Fruit fly (Drosophila melanogaster): ENCODE results near the gene I-3.

The I-3 gene

DNA sequence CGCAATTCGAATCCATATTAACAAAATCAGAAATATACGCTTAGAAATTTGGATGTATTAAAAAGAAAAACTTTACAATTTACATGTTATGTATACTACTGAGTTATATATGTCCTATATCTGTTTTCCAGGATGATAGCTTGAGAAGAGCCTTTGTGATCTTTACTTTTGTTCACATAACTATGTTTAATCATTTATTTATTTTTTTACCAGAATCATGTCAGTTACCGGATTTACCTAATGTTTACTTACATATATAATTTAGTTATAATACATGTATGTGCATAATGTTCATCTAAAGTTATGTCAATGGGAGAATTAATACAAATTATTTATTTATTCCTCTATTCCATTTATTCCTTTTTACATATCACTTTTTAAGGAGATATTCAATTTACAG lies at the start of gene I-3:
I-3 (minus strand) TSS at position 101 of the 400 bp plus-strand sequence.
- no peak for TF ChIP-seq CG8478 (optimal IDR thresholded peaks at IDR 0.05)
- no peak for TF ChIP-seq CTCF (optimal IDR thresholded peaks at IDR 0.05)

dm6 chrX:20926950-20927349 lies 44.5 kb upstream of the I-3 start, which contains the start of gene shakB:
Gene shakB, minus strand, starts transcription at chrX:20927050.
- no peak for TF ChIP-seq CG8478 (optimal IDR thresholded peaks at IDR 0.05)
- no peak for TF ChIP-seq CTCF (optimal IDR thresholded peaks at IDR 0.05)

- TF ChIP-seq CG8478 (optimal IDR thresholded peaks at IDR 0.05), result no peak
- no peak for TF ChIP-seq CTCF (optimal IDR thresholded peaks at IDR 0.05)
These were observed 43.4 kb upstream of the I-3 start for dm6 chrX:20925858-20926257.

- TF ChIP-seq CTCF (optimal IDR thresholded peaks at IDR 0.05) (no peak), CG8478 (optimal IDR thresholded peaks at IDR 0.05) (no peak)
These were observed 42.5 kb upstream of the I-3 start for dm6 chrX:20924951-20925350.

- TF ChIP-seq CTCF (optimal IDR thresholded peaks at IDR 0.05), result no peak
- no peak for TF ChIP-seq CG8478 (optimal IDR thresholded peaks at IDR 0.05)
These were observed 41.4 kb upstream of the I-3 start for dm6 chrX:20923787-20924186.

- no peak for TF ChIP-seq CG8478 (optimal IDR thresholded peaks at IDR 0.05)
- no peak for TF ChIP-seq CTCF (optimal IDR thresholded peaks at IDR 0.05)
These were observed 34.0 kb upstream of the I-3 start for dm6 chrX:20916436-20916835.

DNA sequence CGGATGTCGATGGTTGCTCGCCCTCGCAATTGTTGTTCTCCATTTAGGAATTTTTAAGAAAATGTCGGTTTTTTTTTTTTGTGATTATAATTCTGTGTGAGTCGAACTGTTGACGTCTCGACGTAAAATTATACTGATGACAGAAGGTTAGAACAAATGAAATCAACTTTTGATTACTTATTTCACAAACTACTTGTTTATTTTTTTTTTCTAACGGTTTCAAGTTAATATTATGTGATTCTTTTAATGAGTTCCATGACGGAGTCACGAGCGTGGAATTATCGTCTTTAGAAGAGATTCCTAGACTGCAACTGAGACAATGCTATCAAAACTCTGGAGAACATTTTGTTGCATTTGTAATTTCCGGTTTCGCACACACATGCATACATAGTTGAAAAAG lies 13.1 kb downstream of the I-3 start, which contains the start of gene CG1314:
CG1314 (minus strand) TSS at position 101 of the 400 bp plus-strand sequence.
- TF ChIP-seq CG8478 (optimal IDR thresholded peaks at IDR 0.05), result no peak
- TF ChIP-seq CTCF (optimal IDR thresholded peaks at IDR 0.05), result no peak

dm6 chrX:20863704-20864103 lies 18.7 kb downstream of the I-3 start:
- TF ChIP-seq CTCF (optimal IDR thresholded peaks at IDR 0.05), result no peak
- no peak for TF ChIP-seq CG8478 (optimal IDR thresholded peaks at IDR 0.05)

All from S2 (cell line).